Fruit fly (Drosophila melanogaster) whole organism, larva: Measurements from ENCODE around the gene Srp68.

Source experiments
- noc ChIP-seq: fragments of 200-800 bp; sonication (Bioruptor generic); optimal IDR thresholded peaks from 3 replicates; lab custom pipeline; 2019; ENCODE audit warnings: missing biosample characterization, mild to moderate bottlenecking, missing genetic modification characterization, moderate library complexity

The Srp68 gene

DNA sequence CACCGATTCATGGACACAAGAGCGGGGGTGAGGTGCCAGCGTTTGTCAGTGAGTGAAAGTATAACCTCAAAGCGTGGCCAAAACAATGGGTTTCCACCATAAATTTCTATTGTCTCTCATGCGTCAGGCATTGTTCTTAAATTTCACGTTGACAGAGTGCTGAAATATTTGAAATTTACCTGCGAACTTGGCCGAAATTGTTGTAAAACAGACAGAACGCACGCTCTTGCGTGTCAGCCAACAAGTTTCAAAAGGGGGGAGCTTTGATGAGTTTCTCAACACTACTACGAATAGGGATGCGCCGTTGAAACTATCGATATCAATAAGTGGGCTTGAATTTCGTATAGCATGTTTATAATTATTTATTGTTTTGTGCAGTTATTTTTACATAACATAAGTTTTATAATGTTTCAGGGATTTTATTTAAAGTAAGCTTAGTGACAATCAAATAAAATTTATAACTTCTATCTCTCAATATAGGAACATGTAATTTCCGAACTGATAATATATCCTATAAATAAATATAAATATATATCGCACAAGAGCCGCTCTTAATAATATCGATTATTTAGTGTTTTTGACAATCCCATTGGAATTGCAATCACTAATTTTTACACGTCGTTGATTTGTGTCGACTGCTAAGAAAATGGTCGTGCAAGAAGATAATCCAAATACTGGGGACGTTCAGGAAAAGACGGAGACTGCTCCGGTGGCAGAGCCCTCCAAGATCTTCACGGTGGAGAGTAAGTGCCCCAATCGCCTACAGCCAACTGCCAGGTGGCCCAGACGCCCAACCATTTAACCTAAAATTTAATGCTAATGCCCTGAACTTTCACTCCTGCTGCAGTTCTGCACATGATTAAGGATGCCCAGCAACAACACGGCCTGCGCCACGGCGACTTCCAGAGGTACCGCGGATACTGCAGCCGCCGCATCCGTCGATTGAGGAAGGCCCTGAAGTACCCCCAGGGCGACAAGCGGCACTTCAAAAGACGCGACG lies at the start of gene Srp68, which contains the start of gene pix:
Srp68 (plus strand) TSS at position 569 of the 1,000 bp plus-strand sequence.
pix (minus strand) TSS at position 288 of the 1,000 bp plus-strand sequence.
- peak; percentile 76 for TF ChIP-seq noc (tag; lab: Kevin White, UChicago)

DNA sequence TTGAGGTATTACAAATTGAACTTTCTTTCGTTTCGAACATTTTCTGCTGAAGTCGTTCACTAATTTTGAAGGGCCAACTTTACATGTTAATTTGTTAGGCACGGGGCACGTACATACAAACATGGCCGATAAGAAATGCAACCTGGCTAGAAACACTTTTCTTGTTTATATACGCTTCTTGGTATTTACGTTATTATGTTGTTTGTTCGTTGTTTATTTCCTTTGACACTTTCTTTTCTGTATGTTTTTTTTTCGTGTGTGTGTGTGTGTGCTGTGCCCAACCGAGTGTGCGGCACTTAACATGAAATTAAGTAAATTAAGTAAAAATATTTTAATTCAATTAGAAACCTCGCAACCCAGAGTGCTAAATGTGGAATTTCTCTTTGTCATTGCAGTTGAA lies 49.2 kb upstream of the Srp68 start:
- TF ChIP-seq noc (tag; lab: Kevin White, UChicago), result no peak

DNA sequence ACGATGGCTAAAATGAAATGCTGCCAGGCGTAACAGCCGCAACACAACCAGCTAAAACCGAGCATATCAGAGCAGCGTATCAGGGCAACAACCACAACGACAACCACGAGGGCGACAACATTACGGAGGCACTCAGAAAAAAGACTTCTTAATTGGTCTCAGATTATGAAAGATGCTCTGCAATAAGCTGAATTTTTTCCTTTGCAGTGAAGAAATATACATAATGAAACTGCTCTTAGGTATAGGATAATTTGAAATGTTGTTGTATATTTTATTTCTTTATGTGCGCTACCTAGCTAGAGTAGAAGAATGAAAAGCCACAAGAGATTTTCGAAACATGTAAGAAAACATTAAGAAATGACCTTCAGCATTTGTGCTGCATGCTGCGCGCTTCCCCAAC lies 45.3 kb upstream of the Srp68 start:
- no peak for TF ChIP-seq noc (tag; lab: Kevin White, UChicago)

DNA sequence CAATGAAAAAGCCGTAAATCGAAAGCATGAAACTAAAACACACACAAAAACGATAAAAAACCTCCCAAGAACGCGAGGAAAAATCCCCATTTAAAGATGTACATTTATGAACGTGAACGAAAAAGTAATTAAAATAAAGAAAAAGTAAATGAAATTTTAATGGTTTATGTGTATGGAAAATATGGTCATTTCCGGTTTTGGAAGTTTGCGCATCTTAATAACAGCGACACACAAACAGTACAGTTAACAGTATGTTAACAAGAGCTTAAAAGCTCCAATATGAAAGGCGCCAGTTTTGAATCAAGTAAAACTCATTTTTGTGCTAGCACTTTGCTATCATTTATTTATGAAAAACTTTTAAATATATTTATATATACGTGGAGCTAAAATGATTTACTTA lies 42.9 kb upstream of the Srp68 start:
- TF ChIP-seq noc (tag; lab: Kevin White, UChicago), result no peak

DNA sequence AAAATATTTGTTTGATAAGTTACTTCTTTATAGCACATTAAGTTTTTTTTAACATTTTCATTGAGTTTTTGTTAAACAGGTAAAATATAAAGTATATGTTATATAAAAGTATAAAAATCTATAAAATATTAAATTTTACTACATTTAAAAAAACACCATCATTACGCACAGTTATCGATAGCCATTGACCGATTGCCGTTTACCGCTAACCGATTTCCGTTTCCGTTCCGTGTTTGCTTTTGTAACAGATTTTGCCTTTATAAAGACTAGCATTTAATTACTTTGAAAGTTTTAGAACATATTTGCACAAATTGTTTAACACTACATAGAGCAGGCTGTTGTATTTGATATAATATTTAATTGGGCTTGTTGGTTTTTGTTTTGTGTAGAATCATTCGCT lies 35.2 kb upstream of the Srp68 start:
- no peak for TF ChIP-seq noc (tag; lab: Kevin White, UChicago)

DNA sequence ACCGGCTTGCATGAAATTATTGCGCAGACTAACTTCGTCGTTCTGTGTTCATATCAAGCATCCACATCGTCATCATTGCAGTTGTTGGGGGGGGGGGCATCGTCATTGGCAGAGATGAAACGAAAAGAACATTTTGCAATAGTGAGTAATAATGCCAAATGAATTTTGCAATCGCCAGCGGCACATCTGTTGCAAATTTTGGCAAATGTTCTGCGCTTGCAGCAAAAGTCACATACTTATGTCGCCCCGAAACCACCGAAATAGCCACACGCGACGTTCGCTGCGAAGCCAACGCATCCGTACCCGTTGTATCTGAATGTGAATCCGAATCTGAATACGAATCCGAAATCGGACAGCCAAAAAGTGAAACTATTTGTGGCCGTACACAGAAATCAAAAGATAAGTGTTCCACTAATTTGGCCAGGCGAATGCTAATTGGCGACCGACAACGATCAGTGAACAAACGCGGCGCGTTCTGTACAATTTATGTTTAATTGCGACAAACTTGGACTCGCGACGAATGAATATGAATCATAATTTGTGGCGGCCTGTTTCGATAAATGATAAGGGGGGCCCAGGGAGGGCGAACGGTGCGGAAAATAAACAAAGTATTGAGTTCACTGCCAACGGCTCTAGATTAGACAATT lies 26.9 kb upstream of the Srp68 start:
- no peak for TF ChIP-seq noc (tag; lab: Kevin White, UChicago)

DNA sequence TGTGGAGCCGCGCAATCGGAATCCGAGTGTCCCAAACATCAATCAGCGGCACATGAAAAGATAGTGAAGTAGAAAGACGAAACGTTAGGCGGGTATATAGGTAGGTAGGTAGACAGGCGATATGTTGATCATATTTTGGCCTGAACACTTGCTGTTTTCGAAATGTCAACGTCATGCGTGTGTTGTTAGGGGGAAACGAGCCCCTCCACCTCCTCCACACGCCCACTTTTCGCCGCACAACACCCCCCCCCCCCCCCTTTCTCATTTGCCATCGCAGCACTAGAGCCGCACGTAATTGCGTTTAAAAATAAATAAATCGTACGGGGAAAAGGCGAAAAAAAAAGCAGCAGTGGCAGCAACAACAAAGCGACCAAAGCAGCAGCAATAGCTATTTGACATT lies 25.0 kb upstream of the Srp68 start:
- no peak for TF ChIP-seq noc (tag; lab: Kevin White, UChicago)

DNA sequence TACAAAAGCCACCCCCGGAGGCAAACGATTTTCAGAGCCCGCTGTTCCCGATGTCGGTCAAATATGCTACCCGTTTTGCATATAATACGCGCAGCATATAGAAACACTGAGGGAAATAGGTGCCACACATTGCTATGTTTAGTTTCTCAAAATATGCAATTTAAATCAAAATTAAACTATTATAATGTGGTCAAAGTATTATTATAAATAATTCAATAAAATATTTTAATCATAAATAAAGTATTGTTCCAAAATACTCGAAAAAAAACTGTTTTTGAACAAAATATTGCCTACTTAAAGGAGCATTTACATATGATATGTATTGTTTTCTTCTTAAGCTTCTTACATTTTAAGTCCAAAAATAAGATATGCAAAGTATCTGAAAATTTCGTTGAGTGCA lies 23.9 kb upstream of the Srp68 start:
- no peak for TF ChIP-seq noc (tag; lab: Kevin White, UChicago)

DNA sequence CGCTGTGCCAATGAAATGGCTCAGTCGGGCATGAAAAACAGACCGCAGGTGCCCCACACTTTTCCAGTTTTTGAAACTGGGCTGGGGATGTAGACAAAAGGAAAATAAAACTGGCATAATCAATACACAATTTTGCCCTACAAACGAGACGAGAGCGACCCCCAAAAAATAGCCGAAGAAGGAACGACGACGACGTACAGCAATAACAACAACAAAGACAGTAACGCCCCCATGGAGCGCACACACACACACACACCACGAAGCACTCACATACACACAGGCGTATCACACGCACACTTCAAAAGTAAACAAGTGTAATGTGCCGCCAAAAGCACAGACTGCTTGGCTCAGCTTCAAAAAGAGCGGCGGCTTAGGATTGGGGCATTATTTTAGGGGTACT lies 23.3 kb upstream of the Srp68 start:
- TF ChIP-seq noc (tag; lab: Kevin White, UChicago), result no peak

DNA sequence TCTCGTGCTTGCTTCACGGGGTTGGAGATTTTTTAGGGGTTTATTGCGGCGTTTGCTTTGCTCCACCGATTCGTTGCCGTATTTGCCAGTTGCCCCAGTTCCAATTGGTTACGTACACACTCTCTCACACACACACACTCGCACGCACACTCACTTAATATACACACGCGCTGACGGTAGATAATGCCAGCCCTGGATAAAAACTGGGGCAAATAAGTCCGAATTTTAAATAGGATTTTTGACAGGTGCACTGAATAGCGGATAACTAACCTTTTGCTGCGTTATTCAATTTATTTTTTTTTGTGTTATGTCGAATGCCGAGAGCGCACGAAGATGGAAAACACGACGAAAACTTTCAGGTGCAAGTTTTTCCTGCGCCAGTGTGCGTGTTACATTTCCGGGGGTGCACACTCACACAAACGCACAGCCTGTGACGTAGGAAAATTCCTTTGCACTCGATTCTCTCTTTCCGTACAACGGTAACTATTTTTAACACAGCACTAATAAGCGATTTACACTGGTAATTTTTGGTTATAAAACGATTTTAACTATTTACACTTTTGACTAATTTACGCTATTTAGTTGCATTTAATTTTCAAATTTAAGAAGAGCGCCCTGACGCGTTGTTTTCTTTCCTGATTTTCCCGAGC lies 22.2 kb upstream of the Srp68 start:
- no peak for TF ChIP-seq noc (tag; lab: Kevin White, UChicago)

DNA sequence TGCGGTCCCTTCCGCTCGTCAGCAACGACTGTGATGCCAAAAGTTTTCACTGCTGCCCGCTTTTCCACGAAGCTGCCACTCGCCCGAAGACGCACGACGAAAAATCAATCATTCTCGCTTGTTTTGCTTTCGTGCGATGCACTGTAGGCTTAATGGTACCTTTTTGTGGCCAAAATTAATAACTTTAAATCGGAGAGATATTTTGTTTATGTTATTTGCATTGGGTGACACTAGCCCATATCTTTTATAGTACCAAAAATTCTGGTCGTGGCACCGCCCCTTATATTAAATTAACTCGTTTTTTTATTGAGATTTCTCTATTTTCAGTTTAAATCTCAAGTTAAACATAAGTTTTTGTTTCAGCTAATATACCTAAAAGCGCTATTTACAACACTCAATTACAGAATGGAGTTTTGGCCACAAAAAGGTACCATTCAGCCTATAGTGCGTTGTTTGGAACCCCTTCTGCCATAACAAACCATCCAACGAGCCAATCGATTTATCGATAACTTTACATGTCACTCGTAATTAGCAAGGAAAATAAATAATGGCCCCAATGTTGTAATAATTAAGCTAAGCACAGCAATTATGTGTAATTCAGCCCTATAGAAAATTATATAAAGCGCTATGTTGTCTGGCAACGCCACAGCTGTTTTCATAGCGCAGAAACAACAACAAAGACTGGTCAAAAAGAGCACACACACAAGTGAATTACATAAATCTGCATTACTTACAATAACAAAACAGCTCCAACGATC lies 21.5 kb upstream of the Srp68 start:
- peak; percentile 39 for TF ChIP-seq noc (tag; lab: Kevin White, UChicago)

DNA sequence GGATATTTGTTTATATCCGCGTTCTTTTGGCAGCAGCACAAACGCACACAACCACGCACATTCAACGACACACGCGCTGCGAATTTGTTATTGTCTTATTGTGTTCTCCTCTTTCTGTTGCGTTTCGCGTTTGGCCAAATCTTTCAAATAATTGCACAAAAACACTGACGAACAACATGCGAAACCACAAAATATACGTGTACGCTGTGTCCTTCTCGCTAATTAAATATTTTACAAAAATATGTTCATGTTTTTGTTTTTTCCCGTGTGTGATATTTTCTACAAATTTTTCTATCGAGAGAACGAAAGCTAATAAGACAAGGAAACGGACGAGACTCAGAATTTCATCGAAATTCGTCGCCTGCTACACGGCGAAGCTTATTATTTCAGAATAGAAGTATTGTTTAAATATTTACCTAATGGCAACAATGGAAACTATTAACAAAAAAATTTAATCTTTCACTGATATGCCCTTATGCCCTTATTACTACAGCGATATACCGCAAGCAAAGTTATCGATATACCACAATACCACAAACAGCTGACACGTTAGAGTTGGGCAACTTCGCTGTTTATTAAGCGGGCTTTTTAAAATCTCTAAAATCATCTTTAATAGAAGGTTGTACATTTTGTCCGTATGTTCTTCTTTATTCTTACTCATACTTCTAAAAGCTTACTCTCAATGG lies 20.7 kb upstream of the Srp68 start, which contains the start of the genes CG43783 and orb2:
CG43783 (minus strand) TSS at position 311 of the 686 bp plus-strand sequence.
orb2 (minus strand) TSS at position 502 of the 686 bp plus-strand sequence.
- no peak for TF ChIP-seq noc (tag; lab: Kevin White, UChicago)

DNA sequence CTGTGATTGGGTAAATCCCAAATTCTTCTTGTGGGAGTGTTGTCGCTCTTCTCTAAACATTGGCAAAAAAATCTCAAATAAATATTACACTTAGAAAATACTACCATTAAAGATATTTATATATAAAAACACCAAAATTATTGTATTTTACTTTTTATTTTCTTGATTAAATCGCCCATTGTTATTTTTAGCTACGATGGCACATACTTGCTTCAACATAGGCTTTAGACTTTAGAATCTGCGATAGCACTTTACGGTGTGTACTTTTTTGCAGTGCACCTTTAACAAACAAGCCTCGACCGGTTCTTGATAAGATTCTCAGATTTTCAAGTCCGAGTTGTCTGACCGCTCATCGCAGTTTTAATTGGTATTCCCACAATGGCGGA lies 20.2 kb upstream of the Srp68 start, which contains the start of gene GNBP3:
GNBP3 (plus strand) TSS at position 374 of the 386 bp plus-strand sequence.
- peak; percentile 75 for TF ChIP-seq noc (tag; lab: Kevin White, UChicago)

DNA sequence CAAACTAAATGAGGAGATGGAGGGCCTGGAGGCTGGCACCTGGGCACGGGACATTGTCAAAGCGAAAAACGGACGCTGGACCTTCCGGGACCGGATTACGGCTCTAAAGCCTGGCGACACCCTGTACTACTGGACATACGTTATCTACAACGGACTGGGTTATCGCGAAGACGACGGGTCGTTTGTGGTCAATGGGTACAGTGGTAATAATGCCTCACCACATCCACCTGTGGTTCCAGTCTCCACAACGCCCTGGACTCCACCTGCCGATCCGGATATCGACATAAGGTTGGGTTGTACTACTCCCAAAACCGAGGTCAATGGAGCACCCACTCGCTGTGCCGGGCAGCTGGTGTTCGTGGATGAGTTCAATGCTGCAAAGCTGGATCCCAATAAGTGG lies 19.6 kb upstream of the Srp68 start:
- no peak for TF ChIP-seq noc (tag; lab: Kevin White, UChicago)
